Worm (Caenorhabditis elegans) whole organism, L4 larva: Measurements from ENCODE around the gene C49G7.7.

Experiments used
- ZK546.5 ChIP-seq, 2 experiments: sonication (generic microtip); optimal IDR thresholded peaks; 2 replicates each; lab custom pipeline; 2017; ENCODE audit warnings: missing biosample characterization in 2 of 2, missing genetic modification characterization in 2 of 2
- aly-2 ChIP-seq: sonication (generic microtip); optimal IDR thresholded peaks from 2 replicates; lab custom pipeline; 2018; ENCODE audit warnings: missing biosample characterization, missing genetic modification characterization
- ceh-32 ChIP-seq: sonication (generic microtip); optimal IDR thresholded peaks from 2 replicates; lab custom pipeline; 2016; ENCODE audit warnings: mild to moderate bottlenecking, missing genetic modification characterization, missing compliant biosample characterization; ENCODE audit not compliant: poor library complexity
- ceh-62 ChIP-seq: sonication (generic microtip); optimal IDR thresholded peaks from 2 replicates; lab custom pipeline; 2017; ENCODE audit warnings: missing biosample characterization, missing genetic modification characterization
- ctbp-1 ChIP-seq: fragments of 200-800 bp; sonication (Bioruptor generic); IDR thresholded peaks from 2 replicates; pipeline ENCODE4 v1.3.6; 2022; ENCODE audit warnings: missing genetic modification reagents, missing genetic modification characterization, missing compliant biosample characterization
- hlh-30 ChIP-seq: sonication (generic microtip); optimal IDR thresholded peaks from 2 replicates; lab custom pipeline; 2017; ENCODE audit warnings: antibody characterized with exemption, mild to moderate bottlenecking, missing genetic modification characterization, missing compliant biosample characterization; ENCODE audit not compliant: insufficient read depth
- lir-3 ChIP-seq: sonication (generic microtip); optimal IDR thresholded peaks from 2 replicates; lab custom pipeline; 2016; ENCODE audit warnings: mild to moderate bottlenecking, missing genetic modification characterization, missing compliant biosample characterization

- TF ChIP-seq lir-3 (tag; lab: Kevin White, UChicago) (no peak), ceh-62 (tag; lab: Kevin White, UChicago) (no peak), ceh-32 (no peak), ZK546.5 (tag; optimal IDR thresholded peaks at IDR 0.05; lab: Kevin White, UChicago) (no peak), ctbp-1 (GFP tag; lab: Robert Waterston, UW) (no peak), aly-2 (tag; lab: Kevin White, UChicago) (no peak), hlh-30 (tag; lab: Kevin White, UChicago) (no peak)
These were observed 24.1 kb upstream of the C49G7.7 start, which contains the start of gene srh-4 for ce11 chrV:4010170-4010569.
